Fruit fly (Drosophila melanogaster): Measurements from ENCODE around the gene larp.

The larp gene

dm6 chr3R:28326150-28326965 is 9.9 kb downstream of the larp start (continued):
- TF ChIP-seq H2.0 (GFP tag; IDR thresholded peaks at IDR 0.05) (no peak), CG10366 (GFP tag; IDR thresholded peaks at IDR 0.05) (no peak), CG14667 (GFP tag; IDR thresholded peaks at IDR 0.05) (no peak), crol (GFP tag; IDR thresholded peaks at IDR 0.05) (no peak), CG32532 (GFP tag; IDR thresholded peaks at IDR 0.05) (no peak), Antp (GFP tag; optimal IDR thresholded peaks at IDR 0.05) (peak; percentile 100), CG17361 (GFP tag; IDR thresholded peaks at IDR 0.05) (no peak), CG11093 (GFP tag; IDR thresholded peaks at IDR 0.05) (peak; percentile 99), row (GFP tag; IDR thresholded peaks at IDR 0.05) (no peak), CG18764 (GFP tag; optimal IDR thresholded peaks at IDR 0.05) (peak; percentile 98), cato (GFP tag; optimal IDR thresholded peaks at IDR 0.05; ENCODE audit: borderline replicate concordance) (peak; percentile 99), CG16863 (GFP tag; optimal IDR thresholded peaks at IDR 0.05) (peak; percentile 100), CG32767 (GFP tag; IDR thresholded peaks at IDR 0.05) (no peak), ind (GFP tag; optimal IDR thresholded peaks at IDR 0.05) (peak; percentile 100), en (GFP tag; optimal IDR thresholded peaks at IDR 0.05) (peak; percentile 99), tx (GFP tag; optimal IDR thresholded peaks at IDR 0.05) (peak; percentile 100), Hsf (GFP tag; optimal IDR thresholded peaks at IDR 0.05) (peak; percentile 100), D19B (GFP tag; optimal IDR thresholded peaks at IDR 0.05) (peak; percentile 97), HLH54F (GFP tag; optimal IDR thresholded peaks at IDR 0.05) (peak; percentile 100), twi (tag; optimal IDR thresholded peaks at IDR 0.05) (peak; percentile 96), Sry-β (GFP tag; optimal IDR thresholded peaks at IDR 0.05) (peak; percentile 74), TFAM (GFP tag; optimal IDR thresholded peaks at IDR 0.05) (peak; percentile 95), Scr (GFP tag; IDR thresholded peaks at IDR 0.05; ENCODE audit: partially characterized antibody) (no peak), CG6175 (GFP tag; IDR thresholded peaks at IDR 0.05) (no peak), CG11560 (tag; IDR thresholded peaks at IDR 0.05) (no peak), emc (GFP tag; optimal IDR thresholded peaks at IDR 0.05) (peak; percentile 99), toy (GFP tag; IDR thresholded peaks at IDR 0.05) (no peak), CG4617 (GFP tag; optimal IDR thresholded peaks at IDR 0.05; ENCODE audit: borderline replicate concordance) (peak; percentile 100), CG2875 (GFP tag; optimal IDR thresholded peaks at IDR 0.05) (peak; percentile 98), bowl (GFP tag; IDR thresholded peaks at IDR 0.05) (no peak), CG31365 (tag; optimal IDR thresholded peaks at IDR 0.05) (peak; percentile 93), Oli (tag; optimal IDR thresholded peaks at IDR 0.05) (peak; percentile 99), Spps (tag; optimal IDR thresholded peaks at IDR 0.05) (peak; percentile 98), ato (GFP tag; IDR thresholded peaks at IDR 0.05; ENCODE audit: partially characterized antibody) (no peak), croc (GFP tag; conservative IDR thresholded peaks at IDR 0.05) (peak; percentile 98), zen2 (GFP tag; IDR thresholded peaks at IDR 0.05; ENCODE audit: partially characterized antibody) (no peak), kah (GFP tag; optimal IDR thresholded peaks at IDR 0.05) (peak; percentile 95), corto (GFP tag; optimal IDR thresholded peaks at IDR 0.05) (peak; percentile 99), HLH4C (GFP tag; IDR thresholded peaks at IDR 0.05; ENCODE audit: partially characterized antibody) (no peak), CG10959 (GFP tag; IDR thresholded peaks at IDR 0.05) (no peak), Drgx (GFP tag; IDR thresholded peaks at IDR 0.05) (no peak), CG31441 (GFP tag; IDR thresholded peaks at IDR 0.05) (no peak), hkb (optimal IDR thresholded peaks at IDR 0.05) (no peak), hkb (GFP tag; IDR thresholded peaks at IDR 0.05) (no peak), D19A (tag; optimal IDR thresholded peaks at IDR 0.05) (peak; percentile 97), pan (optimal IDR thresholded peaks at IDR 0.05) (no peak), pan (GFP tag; optimal IDR thresholded peaks at IDR 0.05 in 1 of 2, IDR thresholded peaks at IDR 0.05 in 1 of 2) (no peak), grau (tag; optimal IDR thresholded peaks at IDR 0.05) (peak; percentile 100), lab (GFP tag; optimal IDR thresholded peaks at IDR 0.05) (peak; percentile 100), CG8944 (GFP tag; optimal IDR thresholded peaks at IDR 0.05) (peak; percentile 99), hth (optimal IDR thresholded peaks at IDR 0.05) (no peak)

Data from whole organism, embryonic.